Worm (Caenorhabditis elegans) whole organism, mixed stage, embryonic: Measurements from ENCODE around the gene T02H6.11.

Experiments
- ces-1 ChIP-seq: fragments of 150-350 bp; optimal IDR thresholded peaks from 2 replicates; lab custom pipeline; 2014; ENCODE audit warnings: missing biosample characterization, missing genetic modification reagents, missing genetic modification characterization
- elt-1 ChIP-seq: sonication (generic microtip); optimal IDR thresholded peaks from 2 replicates; lab custom pipeline; 2017; ENCODE audit warnings: missing genetic modification characterization, mild to moderate bottlenecking, missing compliant biosample characterization, antibody characterized with exemption, moderate library complexity, borderline replicate concordance; ENCODE audit not compliant: insufficient read depth
- lin-13 ChIP-seq: fragments of 150-350 bp; optimal IDR thresholded peaks from 2 replicates; lab custom pipeline; 2014; ENCODE audit warnings: missing biosample characterization, missing genetic modification characterization
- lsy-2 ChIP-seq: fragments of 150-350 bp; optimal IDR thresholded peaks from 2 replicates; lab custom pipeline; 2014; ENCODE audit warnings: missing biosample characterization, missing genetic modification characterization
- nhr-12 ChIP-seq: fragments of 150-350 bp; optimal IDR thresholded peaks from 2 replicates; lab custom pipeline; 2014; ENCODE audit warnings: missing biosample characterization, missing genetic modification characterization
- nhr-28 ChIP-seq: fragments of 150-350 bp; optimal IDR thresholded peaks from 2 replicates; lab custom pipeline; 2014; ENCODE audit warnings: missing biosample characterization, missing genetic modification characterization
- nhr-76 ChIP-seq: sonication (generic microtip); optimal IDR thresholded peaks from 2 replicates; lab custom pipeline; 2017; ENCODE audit warnings: missing biosample characterization, missing genetic modification characterization
- pha-4 ChIP-seq: fragments of 150-350 bp; optimal IDR thresholded peaks from 2 replicates; lab custom pipeline; 2018; ENCODE audit warnings: missing biosample characterization, missing genetic modification reagents, missing genetic modification characterization
- sem-2 ChIP-seq: fragments of 200-800 bp; sonication (Bioruptor generic); optimal IDR thresholded peaks from 2 replicates; lab custom pipeline; 2018; ENCODE audit warnings: mild to moderate bottlenecking, missing genetic modification characterization, missing compliant biosample characterization
- tbx-8 ChIP-seq: fragments of 200-800 bp; sonication (Bioruptor generic); optimal IDR thresholded peaks from 2 replicates; lab custom pipeline; 2018; ENCODE audit warnings: mild to moderate bottlenecking, missing genetic modification characterization, moderate library complexity, missing compliant biosample characterization
- unc-39 ChIP-seq: fragments of 150-350 bp; optimal IDR thresholded peaks from 2 replicates; lab custom pipeline; 2014; ENCODE audit warnings: missing biosample characterization, missing genetic modification characterization
- unc-62 ChIP-seq: fragments of 150-350 bp; optimal IDR thresholded peaks from 2 replicates; lab custom pipeline; 2014; ENCODE audit warnings: missing biosample characterization, missing genetic modification reagents, missing genetic modification characterization
- ztf-11 ChIP-seq: fragments of 150-350 bp; optimal IDR thresholded peaks from 2 replicates; lab custom pipeline; 2014; ENCODE audit warnings: missing biosample characterization, missing genetic modification characterization

ce11 chrII:709081-709480 lies 8.2 kb upstream of the T02H6.11 start, which contains the start of gene T02H6.1:
- no peak for TF ChIP-seq pha-4 (tag; lab: Kevin White, UChicago)
- TF ChIP-seq nhr-12: no peak
- no peak for TF ChIP-seq tbx-8 (GFP tag; lab: Kevin White, UChicago)
- no peak for TF ChIP-seq nhr-76
- no peak for TF ChIP-seq ztf-11 (tag; lab: Kevin White, UChicago)
- TF ChIP-seq sem-2: no peak
- no peak for TF ChIP-seq lsy-2 (tag; lab: Kevin White, UChicago)
- no peak for TF ChIP-seq nhr-28 (tag; lab: Kevin White, UChicago)
- TF ChIP-seq unc-62 (GFP tag; lab: Kevin White, UChicago): no peak
- no peak for TF ChIP-seq unc-39 (tag; lab: Kevin White, UChicago)
- TF ChIP-seq ces-1 (GFP tag; lab: Kevin White, UChicago): no peak
- TF ChIP-seq lin-13: no peak
- no peak for TF ChIP-seq elt-1
